Worm (Caenorhabditis elegans): ENCODE data around the gene taco-1.

The taco-1 gene

DNA sequence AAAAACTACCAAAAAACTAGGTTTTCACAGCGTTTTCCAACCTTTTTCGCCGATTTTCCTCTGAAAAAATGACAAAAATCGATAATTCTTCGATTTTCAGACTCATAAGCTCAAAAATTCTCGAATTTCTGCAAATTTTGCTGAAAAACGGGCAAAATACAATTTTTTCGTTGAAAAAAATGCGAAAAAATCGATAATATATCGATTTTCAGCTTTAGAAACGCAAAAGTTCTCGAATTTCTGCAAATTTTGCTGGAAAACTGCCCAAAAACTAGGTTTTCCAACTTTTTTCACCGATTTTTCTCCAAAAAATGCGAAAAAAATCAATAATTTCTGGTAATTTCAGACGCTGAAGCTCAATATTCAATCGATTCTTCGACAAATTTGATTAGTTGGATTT lies 32.5 kb upstream of the taco-1 start:
- TF ChIP-seq nhr-27 (tag; optimal IDR thresholded peaks at IDR 0.05) (no peak), Y79H2A.3 (GFP tag; conservative IDR thresholded peaks at IDR 0.05) (no peak), ceh-58 (GFP tag; IDR thresholded peaks at IDR 0.05) (no peak), mxl-1 (tag; optimal IDR thresholded peaks at IDR 0.05) (no peak), let-526 (GFP tag; IDR thresholded peaks at IDR 0.05) (no peak), ceh-40 (GFP tag; IDR thresholded peaks at IDR 0.05) (no peak), lsy-27 (tag; optimal IDR thresholded peaks at IDR 0.05; ENCODE audit: borderline replicate concordance, insufficient read depth) (no peak), dpl-1 (GFP tag; optimal IDR thresholded peaks at IDR 0.05) (no peak), B0336.3 (GFP tag; IDR thresholded peaks at IDR 0.05) (no peak), repo-1 (tag; optimal IDR thresholded peaks at IDR 0.05) (no peak), hmg-1.2 (GFP tag; IDR thresholded peaks at IDR 0.05) (no peak)

DNA sequence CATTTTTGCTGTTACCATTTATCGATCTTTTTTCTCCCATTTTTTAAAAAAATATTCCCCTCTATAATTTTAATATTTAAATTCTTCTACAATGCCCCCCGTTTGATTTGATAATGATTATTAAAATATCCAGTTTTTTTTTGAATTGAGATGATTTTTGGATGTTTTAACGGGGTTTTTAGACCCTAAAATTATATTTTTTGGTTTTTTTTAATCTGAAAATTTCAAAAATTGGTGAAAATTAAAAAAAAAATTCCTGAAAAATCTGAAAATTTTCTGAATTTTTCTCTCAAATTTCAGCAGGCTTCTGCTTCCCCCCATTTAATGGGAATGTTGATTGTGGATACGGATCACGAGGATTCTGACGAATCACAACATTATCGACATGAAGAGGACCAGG lies 29.7 kb upstream of the taco-1 start, which contains the start of gene Y50D7A.3:
Y50D7A.3 (plus strand) TSS at position 301 of the 400 bp plus-strand sequence.
- TF ChIP-seq T26A5.8 (tag; optimal IDR thresholded peaks at IDR 0.05), result no peak
- no peak for TF ChIP-seq F23B12.7 (tag; optimal IDR thresholded peaks at IDR 0.05; ENCODE audit: insufficient read depth)
- no peak for TF ChIP-seq lsy-27 (tag; optimal IDR thresholded peaks at IDR 0.05; ENCODE audit: borderline replicate concordance, insufficient read depth)
- TF ChIP-seq bed-1 (GFP tag; IDR thresholded peaks at IDR 0.05), result no peak
- no peak for TF ChIP-seq him-1 (tag; optimal IDR thresholded peaks at IDR 0.05)

DNA sequence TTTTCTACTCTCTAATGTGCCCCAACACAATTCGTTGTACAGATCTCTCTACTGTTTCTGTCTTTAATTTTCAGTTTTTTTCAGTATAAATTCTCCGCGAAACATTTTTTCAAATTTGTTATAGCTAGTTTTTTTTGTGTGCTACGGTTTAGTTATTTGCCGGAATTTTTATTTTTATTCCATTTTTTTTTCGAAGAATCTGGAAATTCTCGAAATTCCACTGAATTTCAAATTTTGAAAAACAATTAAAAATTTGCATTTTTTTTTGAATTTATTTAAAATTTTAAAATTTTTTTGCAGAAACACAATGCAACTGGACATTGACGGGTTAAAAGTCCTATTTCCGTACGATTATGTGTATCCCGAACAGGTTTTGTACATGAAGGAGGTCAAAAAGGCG lies 19.1 kb upstream of the taco-1 start, which contains the start of gene xpd-1:
xpd-1 (plus strand) TSS at position 301 of the 400 bp plus-strand sequence.
- no peak for TF ChIP-seq lir-1 (GFP tag; conservative IDR thresholded peaks at IDR 0.05)
- TF ChIP-seq F37B4.10 (GFP tag; IDR thresholded peaks at IDR 0.05), result no peak
- no peak for TF ChIP-seq mcd-1 (GFP tag; IDR thresholded peaks at IDR 0.05)
- no peak for TF ChIP-seq unc-62 (GFP tag; optimal IDR thresholded peaks at IDR 0.05)
- no peak for TF ChIP-seq attf-5 (GFP tag; optimal IDR thresholded peaks at IDR 0.05)
- TF ChIP-seq rpc-1 (optimal IDR thresholded peaks at IDR 0.05), result no peak
- no peak for TF ChIP-seq rpc-1 (tag; optimal IDR thresholded peaks at IDR 0.05)
- TF ChIP-seq sdz-38 (tag; optimal IDR thresholded peaks at IDR 0.05), result no peak
- TF ChIP-seq nhr-90 (tag; optimal IDR thresholded peaks at IDR 0.05), result no peak
- no peak for TF ChIP-seq bed-2 (GFP tag; IDR thresholded peaks at IDR 0.05)
- TF ChIP-seq lin-26 (GFP tag; IDR thresholded peaks at IDR 0.05), result no peak
- no peak for TF ChIP-seq lin-54 (GFP tag; optimal IDR thresholded peaks at IDR 0.05)
- TF ChIP-seq ztf-26 (tag; optimal IDR thresholded peaks at IDR 0.05), result no peak
- TF ChIP-seq K12H6.12 (tag; optimal IDR thresholded peaks at IDR 0.05), result no peak
- no peak for TF ChIP-seq let-526 (GFP tag; IDR thresholded peaks at IDR 0.05)
- no peak for TF ChIP-seq T26A5.8 (tag; optimal IDR thresholded peaks at IDR 0.05)
- no peak for TF ChIP-seq lin-40 (tag; optimal IDR thresholded peaks at IDR 0.05)

- TF ChIP-seq madf-6 (GFP tag; IDR thresholded peaks at IDR 0.05) (peak; percentile 25; the same call in 1 of the 2 replicates), nfyb-1 (GFP tag; IDR thresholded peaks at IDR 0.05) (0 out of 2 replicates have a peak, but pooled peaks have one; percentile 33), D2030.7 (GFP tag; IDR thresholded peaks at IDR 0.05) (0 out of 2 replicates have a peak, but pooled peaks have one; percentile 28), dox-1 (GFP tag; IDR thresholded peaks at IDR 0.05) (0 out of 2 replicates have a peak, but pooled peaks have one; percentile 25), mcd-1 (GFP tag; IDR thresholded peaks at IDR 0.05) (peak; percentile 62), hmg-1.2 (GFP tag; IDR thresholded peaks at IDR 0.05) (peak; percentile 82), F33H1.4 (GFP tag; IDR thresholded peaks at IDR 0.05) (peak; percentile 29; the same call in 1 of the 2 replicates), lsl-1 (GFP tag; optimal IDR thresholded peaks at IDR 0.05) (peak; percentile 33)
Measured at ce11 chrIII:269572-269971, 14.3 kb upstream of the taco-1 start.
